Fruit fly (Drosophila melanogaster) Kc167 (cell line): ENCODE results near the gene CG33795.

ENCODE experiments used
- Myc ChIP-seq: fragments of >200 bp; optimal IDR thresholded peaks from 2 replicates; lab custom pipeline; 2017; ENCODE audit warnings: missing external identifiers
- Sin3A ChIP-seq: fragments of >200 bp; optimal IDR thresholded peaks from 2 replicates; lab custom pipeline; 2018; ENCODE audit warnings: missing external identifiers
- h ChIP-seq: fragments of >200 bp; optimal IDR thresholded peaks from 3 replicates; lab custom pipeline; 2018; ENCODE audit warnings: missing external identifiers
- insv ChIP-seq: fragments of >200 bp; optimal IDR thresholded peaks from 3 replicates; lab custom pipeline; 2018; ENCODE audit warnings: missing external identifiers
- psq ChIP-seq: fragments of >200 bp; optimal IDR thresholded peaks from 2 replicates; lab custom pipeline; 2017; ENCODE audit warnings: missing external identifiers
- ttk ChIP-seq: sonication (Bioruptor generic); optimal IDR thresholded peaks from 2 replicates; lab custom pipeline; 2017; ENCODE audit warnings: missing external identifiers

CG33795 gene

dm6 chr3L:16139131-16139530, 32.0 kb downstream of the CG33795 start:
- TF ChIP-seq h (lab: Kevin White, UChicago) (no peak), Myc (lab: Kevin White, UChicago) (no peak), ttk (lab: Kevin White, UChicago) (no peak), insv (lab: Kevin White, UChicago) (no peak), Sin3A (lab: Kevin White, UChicago) (no peak), psq (lab: Kevin White, UChicago) (no peak)

dm6 chr3L:16137779-16138178, 33.4 kb downstream of the CG33795 start, which contains the start of gene CG5157:
Gene CG5157 (minus strand): TSS chr3L:16137879.
- TF ChIP-seq psq (lab: Kevin White, UChicago) (no peak), Myc (lab: Kevin White, UChicago) (no peak), ttk (lab: Kevin White, UChicago) (no peak), Sin3A (lab: Kevin White, UChicago) (no peak), h (lab: Kevin White, UChicago) (no peak), insv (lab: Kevin White, UChicago) (no peak)

- TF ChIP-seq insv (lab: Kevin White, UChicago) (no peak), Myc (lab: Kevin White, UChicago) (no peak)
Observed at dm6 chr3L:16136819-16137553, 34.2 kb downstream of the CG33795 start.

- TF ChIP-seq h (lab: Kevin White, UChicago) (no peak), ttk (lab: Kevin White, UChicago) (no peak), Myc (lab: Kevin White, UChicago) (no peak), psq (lab: Kevin White, UChicago) (no peak), Sin3A (lab: Kevin White, UChicago) (no peak), insv (lab: Kevin White, UChicago) (no peak)
Observed at dm6 chr3L:16132067-16132418, 39.1 kb downstream of the CG33795 start.

dm6 chr3L:16131264-16132066, 39.7 kb downstream of the CG33795 start, which contains the start of the genes Trs20 and elg1:
Gene Trs20 (minus strand): TSS chr3L:16131632.
Gene elg1 (plus strand): TSS chr3L:16132028.
- TF ChIP-seq insv (lab: Kevin White, UChicago) (no peak), Myc (lab: Kevin White, UChicago) (no peak), psq (lab: Kevin White, UChicago) (no peak), Sin3A (lab: Kevin White, UChicago) (no peak), h (lab: Kevin White, UChicago) (no peak), ttk (lab: Kevin White, UChicago) (no peak)

dm6 chr3L:16128973-16129745, 42.0 kb downstream of the CG33795 start, which contains the start of gene SsRbeta:
Gene SsRbeta (plus strand): TSS chr3L:16129617.
- no peak for TF ChIP-seq insv (lab: Kevin White, UChicago)
- TF ChIP-seq Myc (lab: Kevin White, UChicago) = no peak
- TF ChIP-seq psq (lab: Kevin White, UChicago) = no peak
- TF ChIP-seq Sin3A (lab: Kevin White, UChicago) = no peak
- no peak for TF ChIP-seq h (lab: Kevin White, UChicago)

- no peak for TF ChIP-seq ttk (lab: Kevin White, UChicago)
- TF ChIP-seq h (lab: Kevin White, UChicago) = no peak
- no peak for TF ChIP-seq insv (lab: Kevin White, UChicago)
- TF ChIP-seq Sin3A (lab: Kevin White, UChicago) = no peak
Observed at dm6 chr3L:16128481-16128972, 42.7 kb downstream of the CG33795 start, which contains the start of gene Pgm1. Gene Pgm1 (minus strand): TSS chr3L:16128531.

- TF ChIP-seq Sin3A (lab: Kevin White, UChicago) (no peak), Myc (lab: Kevin White, UChicago) (no peak), psq (lab: Kevin White, UChicago) (no peak), ttk (lab: Kevin White, UChicago) (no peak), insv (lab: Kevin White, UChicago) (no peak), h (lab: Kevin White, UChicago) (no peak)
Observed at dm6 chr3L:16121791-16122190, 49.4 kb downstream of the CG33795 start, which contains the start of gene Strump. Gene Strump (plus strand): TSS chr3L:16122002.
